Fruit fly (Drosophila melanogaster): ENCODE results near the gene CG4390.

- TF ChIP-seq lov (optimal IDR thresholded peaks at IDR 0.05) = no peak
- no peak for TF ChIP-seq lov (GFP tag; IDR thresholded peaks at IDR 0.05)
- no peak for TF ChIP-seq D19B (GFP tag; optimal IDR thresholded peaks at IDR 0.05)
- TF ChIP-seq CG8478 (optimal IDR thresholded peaks at IDR 0.05) = no peak
- TF ChIP-seq caup (GFP tag; optimal IDR thresholded peaks at IDR 0.05; ENCODE audit: severe bottlenecking) = no peak
- TF ChIP-seq Sox100B (GFP tag; optimal IDR thresholded peaks at IDR 0.05) = no peak
- TF ChIP-seq Dad (GFP tag; optimal IDR thresholded peaks at IDR 0.05) = no peak
- no peak for TF ChIP-seq E2f1 (GFP tag; IDR thresholded peaks at IDR 0.05)
- no peak for TF ChIP-seq h (optimal IDR thresholded peaks at IDR 0.05)
- TF ChIP-seq CG34376 (GFP tag; optimal IDR thresholded peaks at IDR 0.05) = no peak
- TF ChIP-seq odd (GFP tag; optimal IDR thresholded peaks at IDR 0.05) = no peak
- no peak for TF ChIP-seq hb (GFP tag; IDR thresholded peaks at IDR 0.05; ENCODE audit: partially characterized antibody)
- TF ChIP-seq Fer1 (GFP tag; optimal IDR thresholded peaks at IDR 0.05) = no peak
- no peak for TF ChIP-seq usp (GFP tag; optimal IDR thresholded peaks at IDR 0.05)
- TF ChIP-seq CG17359 (tag; optimal IDR thresholded peaks at IDR 0.05) = no peak
Measured at dm6 chr3R:20031764-20032079, 27.8 kb downstream of the CG4390 start, which contains the start of gene idc.
